Worm (Caenorhabditis elegans): ENCODE measurements around the gene R04B5.1.

R04B5.1 gene

DNA sequence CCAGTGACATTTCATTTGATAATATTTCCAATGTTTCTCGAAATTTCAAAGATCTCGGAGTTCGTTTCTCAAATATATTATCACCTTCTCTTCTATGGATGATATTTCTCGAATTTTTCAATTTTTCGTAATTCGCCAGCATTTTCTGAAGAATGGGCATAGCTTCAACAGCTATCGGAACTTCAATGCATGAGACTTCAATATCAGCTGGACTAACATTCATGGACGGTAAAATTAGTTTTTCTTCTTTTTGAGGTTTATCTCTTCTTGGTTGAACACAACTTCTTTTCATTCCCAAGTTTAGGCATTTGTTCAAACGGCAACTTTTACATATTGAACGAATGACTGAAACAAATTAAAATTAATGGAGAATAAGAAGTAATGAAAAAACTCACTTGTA lies 2.8 kb upstream of the R04B5.1 start:
- no peak for TF ChIP-seq B0310.2 (tag; optimal IDR thresholded peaks at IDR 0.05)

DNA sequence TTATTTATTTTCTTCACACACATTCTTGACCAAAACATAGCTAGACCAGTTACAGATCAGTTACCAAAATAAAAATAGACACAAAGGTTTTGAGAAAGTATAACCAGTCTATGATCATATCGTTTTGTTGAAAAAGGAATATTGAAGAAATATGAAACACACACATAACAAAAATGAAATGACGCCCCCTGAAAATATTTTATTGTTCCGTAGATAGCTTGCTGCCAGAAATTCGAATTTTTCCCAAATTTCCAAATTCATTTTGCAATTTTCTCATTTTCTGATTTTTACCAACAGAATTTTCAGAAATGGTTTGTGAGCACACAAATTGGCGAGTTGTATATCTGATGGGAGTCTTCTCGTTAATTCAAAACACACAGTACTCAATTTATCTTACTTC lies 2.7 kb downstream of the R04B5.1 start, which contains the start of gene F57A8.7:
Gene F57A8.7, plus strand, starts transcription at position 301 of the 400 bp plus-strand sequence.
- TF ChIP-seq sea-1 (GFP tag; conservative IDR thresholded peaks at IDR 0.05) (no peak), pes-1 (GFP tag; IDR thresholded peaks at IDR 0.05) (no peak), tbx-37 (GFP tag; conservative IDR thresholded peaks at IDR 0.05) (no peak), B0310.2 (tag; optimal IDR thresholded peaks at IDR 0.05) (no peak), hmg-4 (GFP tag; optimal IDR thresholded peaks at IDR 0.05) (no peak), aly-1 (tag; optimal IDR thresholded peaks at IDR 0.05) (no peak), hnd-1 (tag; optimal IDR thresholded peaks at IDR 0.05) (no peak), hmbx-1 (tag; optimal IDR thresholded peaks at IDR 0.05) (no peak), ama-1 (optimal IDR thresholded peaks at IDR 0.05) (no peak), scrt-1 (GFP tag; IDR thresholded peaks at IDR 0.05) (no peak), ceh-36 (tag; optimal IDR thresholded peaks at IDR 0.05) (no peak), ets-7 (tag; optimal IDR thresholded peaks at IDR 0.05) (no peak), ceh-13 (GFP tag; optimal IDR thresholded peaks at IDR 0.05) (no peak), tra-4 (tag; optimal IDR thresholded peaks at IDR 0.05) (no peak), F13C5.2 (tag; optimal IDR thresholded peaks at IDR 0.05) (no peak)

DNA sequence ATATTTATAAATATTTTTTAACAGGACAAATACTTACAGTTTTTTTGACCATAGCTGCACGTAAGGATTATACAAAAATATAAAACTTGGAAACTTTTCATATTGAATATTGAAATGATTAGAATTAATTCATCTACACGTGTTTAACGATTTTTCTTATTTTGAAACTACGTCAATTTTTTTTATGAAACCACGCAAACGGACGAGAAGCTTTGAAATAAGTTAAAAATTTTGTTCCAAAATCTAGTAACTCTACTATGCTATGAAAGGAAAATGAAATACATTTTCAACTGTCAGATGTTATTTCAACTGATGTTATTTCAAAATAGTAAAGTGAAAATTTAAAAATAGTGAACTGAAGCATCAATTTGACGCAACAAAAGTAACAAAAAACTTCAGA lies 4.4 kb downstream of the R04B5.1 start, which contains the start of gene F57A8.6:
Gene F57A8.6, minus strand, starts transcription at position 101 of the 400 bp plus-strand sequence.
- TF ChIP-seq F13C5.2 (tag; optimal IDR thresholded peaks at IDR 0.05) (no peak), hmbx-1 (tag; optimal IDR thresholded peaks at IDR 0.05) (no peak), tra-4 (tag; optimal IDR thresholded peaks at IDR 0.05) (no peak), scrt-1 (GFP tag; IDR thresholded peaks at IDR 0.05) (no peak), flt-1 (GFP tag; IDR thresholded peaks at IDR 0.05) (no peak), ets-7 (tag; optimal IDR thresholded peaks at IDR 0.05) (no peak), tbx-37 (GFP tag; conservative IDR thresholded peaks at IDR 0.05) (no peak), ceh-36 (tag; optimal IDR thresholded peaks at IDR 0.05) (no peak), ama-1 (optimal IDR thresholded peaks at IDR 0.05) (no peak), hmg-4 (GFP tag; optimal IDR thresholded peaks at IDR 0.05) (no peak), pes-1 (GFP tag; IDR thresholded peaks at IDR 0.05) (no peak), aly-1 (tag; optimal IDR thresholded peaks at IDR 0.05) (no peak), ceh-13 (GFP tag; optimal IDR thresholded peaks at IDR 0.05) (no peak), B0310.2 (tag; optimal IDR thresholded peaks at IDR 0.05) (no peak), tbx-11 (GFP tag; IDR thresholded peaks at IDR 0.05) (no peak), hnd-1 (tag; optimal IDR thresholded peaks at IDR 0.05) (no peak), sea-1 (GFP tag; conservative IDR thresholded peaks at IDR 0.05) (no peak)

DNA sequence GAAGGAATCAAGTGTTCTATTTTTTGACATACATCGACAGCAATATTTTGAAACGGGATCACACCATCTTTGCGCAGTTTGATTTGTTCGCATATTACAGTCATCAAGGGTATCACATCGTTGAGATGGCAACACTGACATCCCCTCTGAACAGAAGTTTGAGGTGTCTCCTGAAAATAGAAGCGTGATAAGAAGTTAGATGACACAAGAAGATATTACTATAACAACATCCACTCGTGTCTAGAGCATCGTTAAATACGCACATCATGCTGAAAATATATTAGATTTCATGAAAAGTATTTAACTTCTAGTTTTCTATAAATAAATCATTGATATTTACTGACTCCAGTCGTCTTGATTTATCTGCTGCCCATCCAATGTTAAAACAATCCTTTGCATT lies 5.4 kb downstream of the R04B5.1 start:
- TF ChIP-seq flt-1 (GFP tag; IDR thresholded peaks at IDR 0.05) (no peak), ets-7 (tag; optimal IDR thresholded peaks at IDR 0.05) (no peak), scrt-1 (GFP tag; IDR thresholded peaks at IDR 0.05) (no peak)

DNA sequence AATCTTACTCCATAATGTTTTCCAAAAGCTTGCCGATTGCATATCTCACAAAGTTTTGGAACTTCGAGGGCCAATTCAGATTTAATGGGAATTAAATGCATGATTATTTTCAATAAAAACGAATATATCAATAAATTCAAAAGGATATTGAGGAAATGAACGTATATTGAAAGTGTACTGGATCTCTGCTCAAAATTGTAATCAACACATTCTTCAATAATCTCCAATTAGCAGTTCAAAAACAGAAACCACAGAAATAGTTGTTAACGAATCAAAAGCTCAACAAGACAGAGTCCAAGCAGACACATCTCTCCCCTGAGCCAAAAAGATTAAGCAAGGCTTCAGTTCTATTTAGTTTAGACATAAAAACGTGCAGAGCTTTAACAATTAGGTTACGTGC lies 7.6 kb downstream of the R04B5.1 start, which contains the start of gene nhr-192:
Gene nhr-192, minus strand, starts transcription at position 101 of the 400 bp plus-strand sequence.
- TF ChIP-seq sea-1 (GFP tag; conservative IDR thresholded peaks at IDR 0.05): no peak
- TF ChIP-seq tra-4 (tag; optimal IDR thresholded peaks at IDR 0.05): no peak
- no peak for TF ChIP-seq tbx-37 (GFP tag; conservative IDR thresholded peaks at IDR 0.05)
- no peak for TF ChIP-seq pes-1 (GFP tag; IDR thresholded peaks at IDR 0.05)
- TF ChIP-seq ets-7 (tag; optimal IDR thresholded peaks at IDR 0.05): no peak
- TF ChIP-seq ama-1 (optimal IDR thresholded peaks at IDR 0.05): no peak
- no peak for TF ChIP-seq ceh-36 (tag; optimal IDR thresholded peaks at IDR 0.05)

DNA sequence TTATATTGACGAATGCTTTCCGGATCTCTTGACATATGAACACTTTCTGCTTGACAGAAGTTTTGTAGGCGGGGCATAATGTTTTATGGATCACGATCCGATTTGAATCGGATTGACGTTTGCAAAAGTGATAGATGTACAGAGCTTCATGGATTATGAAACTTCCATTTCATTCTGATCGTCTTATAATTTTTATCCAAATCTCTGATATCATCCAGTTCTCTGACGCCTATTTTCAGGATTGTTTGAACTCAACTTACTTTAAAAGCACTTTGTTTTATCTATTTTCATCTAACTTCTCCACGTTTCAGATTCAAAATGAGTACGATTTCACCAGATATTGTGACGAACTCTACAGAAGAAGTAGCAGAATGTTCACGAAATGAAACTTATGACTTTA lies 11.4 kb downstream of the R04B5.1 start, which contains the start of gene npr-39:
Gene npr-39, plus strand, starts transcription at position 301 of the 400 bp plus-strand sequence.
- no peak for TF ChIP-seq hnd-1 (tag; optimal IDR thresholded peaks at IDR 0.05)
- no peak for TF ChIP-seq sea-1 (GFP tag; conservative IDR thresholded peaks at IDR 0.05)
- no peak for TF ChIP-seq hmbx-1 (tag; optimal IDR thresholded peaks at IDR 0.05)
- no peak for TF ChIP-seq ceh-13 (GFP tag; optimal IDR thresholded peaks at IDR 0.05)
- no peak for TF ChIP-seq pes-1 (GFP tag; IDR thresholded peaks at IDR 0.05)
- TF ChIP-seq B0310.2 (tag; optimal IDR thresholded peaks at IDR 0.05): no peak
- no peak for TF ChIP-seq hmg-4 (GFP tag; optimal IDR thresholded peaks at IDR 0.05)
- no peak for TF ChIP-seq ceh-36 (tag; optimal IDR thresholded peaks at IDR 0.05)
- TF ChIP-seq scrt-1 (GFP tag; IDR thresholded peaks at IDR 0.05): no peak
- no peak for TF ChIP-seq ets-7 (tag; optimal IDR thresholded peaks at IDR 0.05)
- no peak for TF ChIP-seq tbx-11 (GFP tag; IDR thresholded peaks at IDR 0.05)
- TF ChIP-seq flt-1 (GFP tag; IDR thresholded peaks at IDR 0.05): no peak
- TF ChIP-seq aly-1 (tag; optimal IDR thresholded peaks at IDR 0.05): no peak
- TF ChIP-seq tbx-37 (GFP tag; conservative IDR thresholded peaks at IDR 0.05): no peak
- no peak for TF ChIP-seq tra-4 (tag; optimal IDR thresholded peaks at IDR 0.05)
- TF ChIP-seq F13C5.2 (tag; optimal IDR thresholded peaks at IDR 0.05): no peak
- TF ChIP-seq ama-1 (optimal IDR thresholded peaks at IDR 0.05): no peak

DNA sequence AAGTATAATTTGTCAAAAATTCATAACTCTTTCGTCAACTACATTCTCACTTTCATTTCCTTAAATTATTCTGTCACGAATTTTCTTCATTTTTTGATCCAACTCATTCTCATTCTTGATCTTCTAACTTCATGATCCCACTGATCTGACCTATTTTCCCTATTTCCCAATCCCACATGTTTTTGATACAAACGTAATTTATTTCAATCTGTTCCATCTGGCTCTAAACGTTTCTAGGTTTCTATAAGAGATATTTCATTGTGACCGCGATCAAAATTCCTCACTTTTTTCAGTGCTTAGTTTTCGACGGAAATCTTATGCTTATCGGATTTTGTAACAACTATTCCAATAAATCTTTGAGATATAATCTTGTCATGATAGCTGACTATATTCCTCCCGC lies 12.5 kb downstream of the R04B5.1 start:
- TF ChIP-seq flt-1 (GFP tag; IDR thresholded peaks at IDR 0.05): no peak
- no peak for TF ChIP-seq tbx-37 (GFP tag; conservative IDR thresholded peaks at IDR 0.05)
- TF ChIP-seq ama-1 (optimal IDR thresholded peaks at IDR 0.05): no peak
- no peak for TF ChIP-seq ceh-13 (GFP tag; optimal IDR thresholded peaks at IDR 0.05)
- no peak for TF ChIP-seq hmg-4 (GFP tag; optimal IDR thresholded peaks at IDR 0.05)
- no peak for TF ChIP-seq tbx-11 (GFP tag; IDR thresholded peaks at IDR 0.05)
- TF ChIP-seq ceh-36 (tag; optimal IDR thresholded peaks at IDR 0.05): no peak
- no peak for TF ChIP-seq tra-4 (tag; optimal IDR thresholded peaks at IDR 0.05)
- no peak for TF ChIP-seq B0310.2 (tag; optimal IDR thresholded peaks at IDR 0.05)
- no peak for TF ChIP-seq pes-1 (GFP tag; IDR thresholded peaks at IDR 0.05)
- TF ChIP-seq ets-7 (tag; optimal IDR thresholded peaks at IDR 0.05): no peak
- no peak for TF ChIP-seq scrt-1 (GFP tag; IDR thresholded peaks at IDR 0.05)
- no peak for TF ChIP-seq aly-1 (tag; optimal IDR thresholded peaks at IDR 0.05)
- TF ChIP-seq F13C5.2 (tag; optimal IDR thresholded peaks at IDR 0.05): no peak
- TF ChIP-seq hnd-1 (tag; optimal IDR thresholded peaks at IDR 0.05): no peak
- TF ChIP-seq sea-1 (GFP tag; conservative IDR thresholded peaks at IDR 0.05): no peak

DNA sequence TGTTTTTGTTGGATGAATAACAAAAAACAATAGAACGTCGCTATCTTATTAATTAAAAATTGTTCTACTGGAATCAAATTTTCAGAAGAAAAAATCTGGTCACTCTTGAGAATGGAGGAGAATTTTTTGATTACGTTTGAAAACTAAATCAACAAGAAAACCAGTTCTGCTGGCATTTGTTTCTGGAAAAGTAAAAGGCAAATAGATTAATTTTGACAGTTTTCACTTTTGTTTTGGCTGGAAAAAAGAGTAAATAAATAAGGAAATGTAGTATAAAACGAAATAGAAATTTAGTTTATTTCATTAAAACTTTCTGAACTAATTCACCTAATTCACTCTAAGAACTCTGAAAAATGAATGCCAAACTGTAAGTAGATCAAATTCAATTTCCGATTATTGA lies 13.9 kb downstream of the R04B5.1 start, which contains the start of gene fipr-13:
Gene fipr-13, plus strand, starts transcription at position 301 of the 400 bp plus-strand sequence.
- no peak for TF ChIP-seq pes-1 (GFP tag; IDR thresholded peaks at IDR 0.05)
- TF ChIP-seq flt-1 (GFP tag; IDR thresholded peaks at IDR 0.05): no peak
- no peak for TF ChIP-seq scrt-1 (GFP tag; IDR thresholded peaks at IDR 0.05)
- TF ChIP-seq ceh-36 (tag; optimal IDR thresholded peaks at IDR 0.05): no peak
- TF ChIP-seq aly-1 (tag; optimal IDR thresholded peaks at IDR 0.05): no peak
- TF ChIP-seq sea-1 (GFP tag; conservative IDR thresholded peaks at IDR 0.05): no peak
- TF ChIP-seq F13C5.2 (tag; optimal IDR thresholded peaks at IDR 0.05): no peak
- no peak for TF ChIP-seq B0310.2 (tag; optimal IDR thresholded peaks at IDR 0.05)
- no peak for TF ChIP-seq ets-7 (tag; optimal IDR thresholded peaks at IDR 0.05)
